Worm (Caenorhabditis elegans): ENCODE data around the gene adal-1.

DNA sequence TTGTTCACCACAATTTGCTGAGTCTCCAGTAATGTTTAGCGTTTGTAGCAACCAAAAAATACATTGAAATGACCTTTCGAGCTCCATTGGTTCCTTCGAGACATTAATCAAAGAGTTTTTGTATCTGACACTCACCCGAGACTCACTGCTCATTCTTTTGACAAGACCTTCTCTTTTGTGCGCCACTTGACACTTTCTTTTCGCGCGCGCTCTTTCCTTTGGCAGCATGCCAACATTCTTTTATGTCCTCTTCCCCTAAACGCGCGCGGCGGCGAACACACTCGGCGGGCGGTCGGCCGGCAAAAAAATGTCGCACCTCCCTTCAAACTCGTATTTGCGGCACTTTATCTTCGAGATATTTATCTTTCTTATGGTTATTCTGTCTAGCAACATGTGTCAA, 49.8 kb downstream of the adal-1 start:
- TF ChIP-seq lsy-2 (tag; optimal IDR thresholded peaks at IDR 0.05) (no peak), elt-3 (tag; optimal IDR thresholded peaks at IDR 0.05) (no peak), snpc-4 (tag; optimal IDR thresholded peaks at IDR 0.05) (no peak), sptf-1 (tag; optimal IDR thresholded peaks at IDR 0.05) (no peak), nhr-237 (tag; optimal IDR thresholded peaks at IDR 0.05) (no peak), sem-2 (GFP tag; optimal IDR thresholded peaks at IDR 0.05) (no peak), unc-62 (GFP tag; optimal IDR thresholded peaks at IDR 0.05) (no peak), blmp-1 (tag; optimal IDR thresholded peaks at IDR 0.05) (no peak), nhr-28 (tag; optimal IDR thresholded peaks at IDR 0.05) (no peak), nhr-76 (tag; optimal IDR thresholded peaks at IDR 0.05) (no peak), ztf-11 (tag; optimal IDR thresholded peaks at IDR 0.05) (no peak), lin-13 (tag; optimal IDR thresholded peaks at IDR 0.05) (no peak)

Measured in whole organism, mixed stage, embryonic.